Worm (Caenorhabditis elegans): ENCODE measurements around the gene emb-8.

DNA sequence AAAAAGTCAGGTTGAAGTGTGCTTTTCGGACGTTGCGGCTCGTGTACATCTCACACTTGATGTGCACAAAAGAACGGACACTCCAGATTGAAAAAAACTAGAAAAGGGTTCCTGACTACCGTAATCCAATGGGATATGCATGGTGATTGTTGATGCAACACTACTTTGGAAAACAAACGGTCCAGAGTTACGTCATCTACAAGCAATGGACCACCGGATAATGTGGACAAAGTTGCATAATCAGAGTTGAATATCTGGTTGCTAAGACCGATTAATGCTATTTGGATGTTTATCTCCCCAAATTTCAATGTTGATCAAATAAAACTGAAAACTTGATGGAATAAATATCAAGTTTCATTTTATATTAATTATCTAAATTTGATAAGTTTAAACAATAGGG, 49.5 kb downstream of the emb-8 start:
- TF ChIP-seq egl-27 (tag; optimal IDR thresholded peaks at IDR 0.05) (no peak), elt-3 (tag; optimal IDR thresholded peaks at IDR 0.05) (no peak), unc-62 (GFP tag; optimal IDR thresholded peaks at IDR 0.05) (no peak), mdl-1 (tag; optimal IDR thresholded peaks at IDR 0.05) (no peak), ztf-4 (tag; optimal IDR thresholded peaks at IDR 0.05) (no peak), R02D3.7 (tag; optimal IDR thresholded peaks at IDR 0.05) (no peak), nhr-11 (tag; optimal IDR thresholded peaks at IDR 0.05) (no peak), unc-55 (GFP tag; optimal IDR thresholded peaks at IDR 0.05) (no peak), aly-2 (tag; optimal IDR thresholded peaks at IDR 0.05) (no peak), nhr-237 (tag; optimal IDR thresholded peaks at IDR 0.05) (no peak), alr-1 (tag; optimal IDR thresholded peaks at IDR 0.05) (no peak), lsy-2 (tag; optimal IDR thresholded peaks at IDR 0.05) (no peak), ztf-11 (tag; optimal IDR thresholded peaks at IDR 0.05) (no peak)
